Fruit fly (Drosophila melanogaster): ENCODE results near the gene cDIP.

cDIP gene

dm6 chr3R:21130050-21130449 is 30.8 kb downstream of the cDIP start, which contains the start of gene Ice2 (continued):
- TF ChIP-seq CG17829 (tag; optimal IDR thresholded peaks at IDR 0.05) (peak; percentile 45), CG7839 (tag; optimal IDR thresholded peaks at IDR 0.05) (no peak), CG2199 (GFP tag; IDR thresholded peaks at IDR 0.05) (no peak), Sry-δ (GFP tag; optimal IDR thresholded peaks at IDR 0.05) (peak; percentile 49), Opbp (GFP tag; IDR thresholded peaks at IDR 0.05; ENCODE audit: partially characterized antibody) (peak; percentile 62), zfh1 (GFP tag; IDR thresholded peaks at IDR 0.05) (peak; percentile 21; the same call in 1 of the 3 replicates), toy (GFP tag; IDR thresholded peaks at IDR 0.05) (no peak), pzg (GFP tag; optimal IDR thresholded peaks at IDR 0.05) (peak; percentile 61), CG1792 (GFP tag; optimal IDR thresholded peaks at IDR 0.05) (peak; percentile 42), gfzf (GFP tag; optimal IDR thresholded peaks at IDR 0.05) (peak; percentile 75), BEAF-32 (GFP tag; optimal IDR thresholded peaks at IDR 0.05) (peak; percentile 53), kah (GFP tag; optimal IDR thresholded peaks at IDR 0.05) (no peak), bcd (GFP tag; optimal IDR thresholded peaks at IDR 0.05) (no peak), ci (GFP tag; IDR thresholded peaks at IDR 0.05) (0 out of 3 replicates have a peak, but pooled peaks have one; percentile 14), CG9817 (tag; optimal IDR thresholded peaks at IDR 0.05) (no peak), CG13287 (GFP tag; IDR thresholded peaks at IDR 0.05; ENCODE audit: partially characterized antibody) (peak; percentile 66), H15 (GFP tag; IDR thresholded peaks at IDR 0.05) (no peak), CG8359 (GFP tag; optimal IDR thresholded peaks at IDR 0.05; ENCODE audit: borderline replicate concordance) (no peak), CG7271 (tag; optimal IDR thresholded peaks at IDR 0.05) (no peak), bab2 (GFP tag; optimal IDR thresholded peaks at IDR 0.05) (no peak), sens (GFP tag) (peak; percentile 74), CG4617 (GFP tag; optimal IDR thresholded peaks at IDR 0.05; ENCODE audit: borderline replicate concordance) (peak; percentile 56), gsb (GFP tag; IDR thresholded peaks at IDR 0.05) (no peak), pan (optimal IDR thresholded peaks at IDR 0.05) (no peak), pan (GFP tag; optimal IDR thresholded peaks at IDR 0.05 in 1 of 2, IDR thresholded peaks at IDR 0.05 in 1 of 2) (no peak), Myb (GFP tag; optimal IDR thresholded peaks at IDR 0.05) (peak; percentile 96), CG1832 (GFP tag; optimal IDR thresholded peaks at IDR 0.05) (no peak), stwl (tag; optimal IDR thresholded peaks at IDR 0.05) (peak; percentile 42), ato (GFP tag; IDR thresholded peaks at IDR 0.05; ENCODE audit: partially characterized antibody) (no peak), CG10543 (GFP tag; optimal IDR thresholded peaks at IDR 0.05) (no peak), Med (GFP tag) (peak; percentile 76), Dll (GFP tag; IDR thresholded peaks at IDR 0.05; ENCODE audit: partially characterized antibody) (peak; percentile 42; the same call in 1 of the 4 replicates), Dp (GFP tag; optimal IDR thresholded peaks at IDR 0.05) (peak; percentile 94), CG18764 (GFP tag; optimal IDR thresholded peaks at IDR 0.05) (peak; percentile 99), Nf-YC (tag; optimal IDR thresholded peaks at IDR 0.05) (peak; percentile 2), crp (GFP tag; optimal IDR thresholded peaks at IDR 0.05) (no peak), lbe (GFP tag; optimal IDR thresholded peaks at IDR 0.05) (peak; percentile 37), CG15601 (tag; optimal IDR thresholded peaks at IDR 0.05) (peak; percentile 42), CG7556 (GFP tag; optimal IDR thresholded peaks at IDR 0.05) (no peak), bsh (GFP tag; optimal IDR thresholded peaks at IDR 0.05) (no peak), CG4854 (GFP tag; optimal IDR thresholded peaks at IDR 0.05) (no peak), nerfin-1 (tag; optimal IDR thresholded peaks at IDR 0.05) (no peak), fd64A (GFP tag; optimal IDR thresholded peaks at IDR 0.05) (no peak), oc (tag; optimal IDR thresholded peaks at IDR 0.05) (no peak), CoRest (tag; optimal IDR thresholded peaks at IDR 0.05) (peak; percentile 16), gsb-n (tag; optimal IDR thresholded peaks at IDR 0.05) (no peak), emc (GFP tag; optimal IDR thresholded peaks at IDR 0.05) (no peak), CG17568 (GFP tag; optimal IDR thresholded peaks at IDR 0.05) (no peak), unc-4 (GFP tag; IDR thresholded peaks at IDR 0.05; ENCODE audit: partially characterized antibody) (peak; percentile 53; the same call in 1 of the 2 replicates)

Data from whole organism, embryonic.